Fruit fly (Drosophila melanogaster) whole organism, prepupa: ENCODE results near the gene Dbp73D.

Source experiments
- CG10631 ChIP-seq: fragments of 200-800 bp; sonication (Bioruptor generic); optimal IDR thresholded peaks from 2 replicates; lab custom pipeline; 2016; ENCODE audit warnings: missing biosample characterization, missing genetic modification characterization
- CG10669 ChIP-seq: fragments of 200-800 bp; sonication (Bioruptor generic); optimal IDR thresholded peaks from 3 replicates; lab custom pipeline; 2018; ENCODE audit warnings: missing biosample characterization, mild to moderate bottlenecking, missing genetic modification characterization, moderate library complexity
- CG11294 ChIP-seq: fragments of 200-800 bp; sonication (Bioruptor generic); IDR thresholded peaks from 2 replicates; pipeline ENCODE4 v1.3.6; 2022; ENCODE audit warnings: missing biosample characterization, missing genetic modification characterization
- CG11762 ChIP-seq: fragments of 200-800 bp; sonication (Bioruptor generic); optimal IDR thresholded peaks from 3 replicates; lab custom pipeline; 2016; ENCODE audit warnings: missing biosample characterization, missing genetic modification characterization; ENCODE audit not compliant: insufficient read depth
- CG11902 ChIP-seq: fragments of 200-800 bp; sonication (Bioruptor generic); optimal IDR thresholded peaks from 3 replicates; lab custom pipeline; 2016; ENCODE audit warnings: missing biosample characterization, missing genetic modification characterization
- CG15336 ChIP-seq: fragments of 200-800 bp; sonication (Bioruptor generic); IDR thresholded peaks from 2 replicates; pipeline ENCODE4 v1.3.6; 2022; ENCODE audit warnings: missing biosample characterization, missing genetic modification characterization
- CG1621 ChIP-seq: fragments of 200-800 bp; sonication (Bioruptor generic); optimal IDR thresholded peaks from 3 replicates; lab custom pipeline; 2018; ENCODE audit warnings: missing biosample characterization, mild to moderate bottlenecking, missing genetic modification characterization
- CG16779 ChIP-seq: fragments of 200-800 bp; sonication (Bioruptor generic); optimal IDR thresholded peaks from 3 replicates; lab custom pipeline; 2017; ENCODE audit warnings: missing biosample characterization, mild to moderate bottlenecking, missing genetic modification characterization
- CG3032 ChIP-seq: fragments of 200-800 bp; optimal IDR thresholded peaks from 2 replicates; lab custom pipeline; 2019; ENCODE audit warnings: missing biosample characterization, mild to moderate bottlenecking, missing genetic modification characterization, moderate library complexity
- CG32006 ChIP-seq: fragments of 200-800 bp; sonication (Bioruptor generic); optimal IDR thresholded peaks from 3 replicates; lab custom pipeline; 2017; ENCODE audit warnings: missing biosample characterization, mild to moderate bottlenecking, missing genetic modification characterization
- CG34406 ChIP-seq: fragments of 200-800 bp; sonication (Bioruptor generic); optimal IDR thresholded peaks from 3 replicates; lab custom pipeline; 2016; ENCODE audit warnings: missing biosample characterization, missing genetic modification characterization
- CG3919 ChIP-seq: fragments of 200-800 bp; sonication (Bioruptor generic); optimal IDR thresholded peaks from 3 replicates; lab custom pipeline; 2016; ENCODE audit warnings: missing biosample characterization, missing genetic modification characterization
- CG4318 ChIP-seq: fragments of 200-800 bp; sonication (Bioruptor generic); optimal IDR thresholded peaks from 3 replicates; lab custom pipeline; 2017; ENCODE audit warnings: missing biosample characterization, mild to moderate bottlenecking, missing genetic modification characterization
- CG6163 ChIP-seq: fragments of 200-800 bp; sonication (Bioruptor generic); IDR thresholded peaks from 3 replicates; pipeline ENCODE4 v1.3.6; 2022; ENCODE audit warnings: missing biosample characterization, missing genetic modification characterization
- CG6276 ChIP-seq: fragments of 200-800 bp; sonication (Bioruptor generic); optimal IDR thresholded peaks from 2 replicates; lab custom pipeline; 2017; ENCODE audit warnings: missing biosample characterization, mild to moderate bottlenecking, missing genetic modification characterization
- CG6792 ChIP-seq: fragments of 200-800 bp; sonication (Bioruptor generic); optimal IDR thresholded peaks from 3 replicates; lab custom pipeline; 2016; ENCODE audit warnings: missing biosample characterization, missing genetic modification characterization
- CG6808 ChIP-seq: fragments of 200-800 bp; sonication (Bioruptor generic); optimal IDR thresholded peaks from 3 replicates; lab custom pipeline; 2017; ENCODE audit warnings: missing biosample characterization, missing genetic modification characterization, mild to moderate bottlenecking, moderate library complexity, missing genetic modification reagents
- CG6854 ChIP-seq: fragments of 200-800 bp; sonication (Bioruptor generic); optimal IDR thresholded peaks from 2 replicates; lab custom pipeline; 2017; ENCODE audit warnings: missing biosample characterization, mild to moderate bottlenecking, missing genetic modification characterization
- CG7368 ChIP-seq: fragments of 200-800 bp; sonication (Bioruptor generic); optimal IDR thresholded peaks from 3 replicates; lab custom pipeline; 2016; ENCODE audit warnings: missing biosample characterization, missing genetic modification characterization
- CG8119 ChIP-seq: fragments of 200-800 bp; sonication (Bioruptor generic); IDR thresholded peaks from 3 replicates; pipeline ENCODE4 v1.3.6; 2022; ENCODE audit warnings: missing biosample characterization, missing genetic modification characterization
- CG8632 ChIP-seq: fragments of 200-800 bp; sonication (Bioruptor generic); optimal IDR thresholded peaks from 3 replicates; lab custom pipeline; 2016; ENCODE audit warnings: missing biosample characterization, missing genetic modification characterization
- Eip75B ChIP-seq: fragments of 200-800 bp; sonication (Bioruptor generic); optimal IDR thresholded peaks from 3 replicates; lab custom pipeline; 2016; ENCODE audit warnings: missing biosample characterization, missing genetic modification characterization
- Eip93F ChIP-seq: fragments of 200-800 bp; sonication (Bioruptor generic); optimal IDR thresholded peaks from 2 replicates; lab custom pipeline; 2016; ENCODE audit warnings: missing biosample characterization, mild to moderate bottlenecking, missing genetic modification characterization
- Ets21C ChIP-seq: fragments of 200-800 bp; sonication (Bioruptor generic); optimal IDR thresholded peaks from 3 replicates; lab custom pipeline; 2016; ENCODE audit warnings: missing biosample characterization, missing genetic modification characterization
- Ets96B ChIP-seq: fragments of 200-800 bp; optimal IDR thresholded peaks from 2 replicates; lab custom pipeline; 2019; ENCODE audit warnings: missing biosample characterization, mild to moderate bottlenecking, missing genetic modification characterization, moderate library complexity
- Gug ChIP-seq: fragments of 200-800 bp; sonication (Bioruptor generic); IDR thresholded peaks from 2 replicates; pipeline ENCODE4 v1.3.6; 2022; ENCODE audit warnings: missing biosample characterization, missing genetic modification characterization
- Hr38 ChIP-seq: sonication (Bioruptor generic); optimal IDR thresholded peaks from 2 replicates; lab custom pipeline; 2016; ENCODE audit warnings: missing biosample characterization, missing genetic modification characterization
- Hr39 ChIP-seq: fragments of 200-800 bp; sonication (Bioruptor generic); optimal IDR thresholded peaks from 2 replicates; lab custom pipeline; 2016; ENCODE audit warnings: missing biosample characterization, missing genetic modification characterization
- Hr4 ChIP-seq: fragments of 200-800 bp; sonication (Bioruptor generic); optimal IDR thresholded peaks from 3 replicates; lab custom pipeline; 2016; ENCODE audit warnings: missing biosample characterization, missing genetic modification characterization
- Lpt ChIP-seq: fragments of 200-800 bp; sonication (Bioruptor generic); optimal IDR thresholded peaks from 3 replicates; lab custom pipeline; 2016; ENCODE audit warnings: missing biosample characterization, missing genetic modification characterization
- Met ChIP-seq: fragments of 200-800 bp; sonication (Bioruptor generic); optimal IDR thresholded peaks from 3 replicates; lab custom pipeline; 2016; ENCODE audit warnings: missing biosample characterization, missing genetic modification characterization
- OdsH ChIP-seq: fragments of 200-800 bp; sonication (Bioruptor generic); optimal IDR thresholded peaks from 3 replicates; lab custom pipeline; 2016; ENCODE audit warnings: missing biosample characterization, missing genetic modification characterization
- Smox ChIP-seq: fragments of 200-800 bp; sonication (Bioruptor generic); optimal IDR thresholded peaks from 3 replicates; lab custom pipeline; 2016; ENCODE audit warnings: missing biosample characterization, missing genetic modification characterization
- Sox15 ChIP-seq: fragments of 200-800 bp; sonication (Bioruptor generic); optimal IDR thresholded peaks from 3 replicates; lab custom pipeline; 2016; ENCODE audit warnings: missing biosample characterization, missing genetic modification characterization
- acj6 ChIP-seq: fragments of 200-800 bp; sonication (Bioruptor generic); optimal IDR thresholded peaks from 3 replicates; lab custom pipeline; 2016; ENCODE audit warnings: missing biosample characterization, missing genetic modification characterization
- cyc ChIP-seq: fragments of 200-800 bp; sonication (Bioruptor generic); optimal IDR thresholded peaks from 3 replicates; lab custom pipeline; 2016; ENCODE audit warnings: missing biosample characterization, missing genetic modification characterization
- dac ChIP-seq: fragments of 200-800 bp; sonication (Bioruptor generic); optimal IDR thresholded peaks from 2 replicates; lab custom pipeline; 2017; ENCODE audit warnings: missing biosample characterization, mild to moderate bottlenecking, missing genetic modification characterization
- eg ChIP-seq: fragments of 200-800 bp; sonication (Bioruptor generic); IDR thresholded peaks from 3 replicates; pipeline ENCODE4 v1.3.6; 2022; ENCODE audit warnings: missing biosample characterization, missing genetic modification characterization
- esn ChIP-seq: fragments of 200-800 bp; sonication (Bioruptor generic); optimal IDR thresholded peaks from 2 replicates; lab custom pipeline; 2016; ENCODE audit warnings: missing biosample characterization, mild to moderate bottlenecking, missing genetic modification characterization, moderate library complexity
- net ChIP-seq: fragments of 200-800 bp; sonication (Bioruptor generic); optimal IDR thresholded peaks from 3 replicates; lab custom pipeline; 2016; ENCODE audit warnings: missing biosample characterization, missing genetic modification characterization
- pdm3 ChIP-seq: fragments of 200-800 bp; sonication (Bioruptor generic); optimal IDR thresholded peaks from 3 replicates; lab custom pipeline; 2016; ENCODE audit warnings: missing biosample characterization, missing genetic modification characterization
- spab ChIP-seq: fragments of 200-800 bp; sonication (Bioruptor generic); optimal IDR thresholded peaks from 2 replicates; lab custom pipeline; 2017; ENCODE audit warnings: missing biosample characterization, mild to moderate bottlenecking, missing genetic modification characterization, missing genetic modification reagents
- ss ChIP-seq, 2 experiments: fragments of 200-800 bp; sonication (Bioruptor generic); optimal IDR thresholded peaks; 2 replicates in 1 of 2; 3 replicates in 1 of 2; lab custom pipeline; 2017 to 2018; ENCODE audit warnings: mild to moderate bottlenecking in 2 of 2, missing biosample characterization in 2 of 2, missing genetic modification characterization in 2 of 2, moderate library complexity in 1 of 2
- vri ChIP-seq: fragments of 200-800 bp; sonication (Bioruptor generic); optimal IDR thresholded peaks from 3 replicates; lab custom pipeline; 2016; ENCODE audit warnings: missing biosample characterization, mild to moderate bottlenecking, missing genetic modification characterization

Dbp73D gene

DNA sequence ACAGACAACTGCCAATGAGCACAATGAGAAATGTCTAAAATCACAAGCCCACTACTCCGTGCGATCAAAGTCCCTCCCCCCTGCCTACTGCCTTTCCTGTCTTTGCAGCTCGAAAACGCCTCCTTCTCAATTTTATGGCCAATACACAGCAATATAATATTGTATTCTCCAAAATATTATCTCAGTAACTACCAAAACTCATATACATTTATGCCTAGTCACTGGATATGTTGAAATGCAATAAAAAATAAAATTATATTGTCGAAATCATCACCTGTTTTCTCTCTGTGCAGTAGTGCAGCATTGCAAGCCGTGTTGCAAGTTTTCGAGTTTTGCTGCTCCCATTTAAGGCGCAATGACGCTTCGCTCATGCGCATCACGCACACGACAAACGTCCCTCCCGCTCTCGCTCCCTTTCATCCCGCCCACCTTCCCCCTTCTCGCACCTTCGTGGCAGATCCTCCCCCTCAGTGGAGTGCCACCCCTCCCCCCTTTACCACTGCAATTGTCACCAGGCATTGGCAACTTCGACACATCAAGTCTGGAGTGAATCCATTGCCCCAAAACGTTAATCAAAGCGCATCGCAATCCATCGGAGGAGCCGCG is 28.0 kb upstream of the Dbp73D start (continued):
- peak; percentile 76 for TF ChIP-seq CG4318 (GFP tag; lab: Kevin White, UChicago)
- peak; percentile 75 for TF ChIP-seq Met
- TF ChIP-seq CG11902 = peak; percentile 70
- TF ChIP-seq eg (GFP tag; lab: Robert Waterston, UW) = peak; percentile 83
- peak; percentile 93 for TF ChIP-seq CG6163
- TF ChIP-seq CG11762 (GFP tag; lab: Kevin White, UChicago) = peak; percentile 74
- TF ChIP-seq Hr39 (GFP tag; lab: Kevin White, UChicago) = peak; percentile 68
- peak; percentile 88 for TF ChIP-seq Lpt (GFP tag; lab: Kevin White, UChicago)
- TF ChIP-seq CG3919 = peak; percentile 84
- TF ChIP-seq CG8632 = peak; percentile 75
- peak; percentile 85 for TF ChIP-seq CG10669 (GFP tag; lab: Kevin White, UChicago)
- peak; percentile 85 for TF ChIP-seq CG6792 (GFP tag; lab: Kevin White, UChicago)
- TF ChIP-seq CG6276 (GFP tag; lab: Kevin White, UChicago) = peak; percentile 77
- peak; percentile 78 for TF ChIP-seq spab (GFP tag; lab: Kevin White, UChicago)
- peak; percentile 63 for TF ChIP-seq Smox
- peak; percentile 86 for TF ChIP-seq CG8119
- TF ChIP-seq CG32006 (GFP tag; lab: Kevin White, UChicago) = peak; percentile 82
- TF ChIP-seq Ets21C (GFP tag; lab: Kevin White, UChicago) = peak; percentile 53
- TF ChIP-seq CG6854 (GFP tag; lab: Kevin White, UChicago) = no peak
- peak; percentile 94 for TF ChIP-seq CG6808
- peak; percentile 65 for TF ChIP-seq dac (GFP tag; lab: Kevin White, UChicago)
- TF ChIP-seq acj6 = peak; percentile 73
- TF ChIP-seq Ets96B (tag; lab: Kevin White, UChicago) = peak; percentile 81
- peak; percentile 83 for TF ChIP-seq CG3032 (tag; lab: Kevin White, UChicago)
- TF ChIP-seq ss (GFP tag; optimal IDR thresholded peaks at IDR 0.05; lab: Kevin White, UChicago) = peak; percentile 93 to 96
- peak; percentile 17 for TF ChIP-seq Eip93F (GFP tag; lab: Kevin White, UChicago)
- TF ChIP-seq net (GFP tag; lab: Kevin White, UChicago) = peak; percentile 63
- TF ChIP-seq Eip75B (GFP tag; lab: Kevin White, UChicago) = peak; percentile 91
- TF ChIP-seq Gug (GFP tag; lab: Robert Waterston, UW) = peak; percentile 70
- peak; percentile 82 for TF ChIP-seq esn (GFP tag; lab: Kevin White, UChicago)
- peak; percentile 86 for TF ChIP-seq CG1621
- peak; percentile 86 for TF ChIP-seq Hr4 (GFP tag; lab: Kevin White, UChicago)
- peak; percentile 70 for TF ChIP-seq CG16779 (tag; lab: Kevin White, UChicago)

- TF ChIP-seq pdm3 (GFP tag; lab: Kevin White, UChicago) (no peak), CG11762 (GFP tag; lab: Kevin White, UChicago) (no peak), CG4318 (GFP tag; lab: Kevin White, UChicago) (no peak), CG8119 (no peak)
These were observed 24.6 kb upstream of the Dbp73D start, which contains the start of gene CG42852 for dm6 chr3L:16755189-16755588. CG42852 (plus strand) TSS chr3L:16755489.

DNA sequence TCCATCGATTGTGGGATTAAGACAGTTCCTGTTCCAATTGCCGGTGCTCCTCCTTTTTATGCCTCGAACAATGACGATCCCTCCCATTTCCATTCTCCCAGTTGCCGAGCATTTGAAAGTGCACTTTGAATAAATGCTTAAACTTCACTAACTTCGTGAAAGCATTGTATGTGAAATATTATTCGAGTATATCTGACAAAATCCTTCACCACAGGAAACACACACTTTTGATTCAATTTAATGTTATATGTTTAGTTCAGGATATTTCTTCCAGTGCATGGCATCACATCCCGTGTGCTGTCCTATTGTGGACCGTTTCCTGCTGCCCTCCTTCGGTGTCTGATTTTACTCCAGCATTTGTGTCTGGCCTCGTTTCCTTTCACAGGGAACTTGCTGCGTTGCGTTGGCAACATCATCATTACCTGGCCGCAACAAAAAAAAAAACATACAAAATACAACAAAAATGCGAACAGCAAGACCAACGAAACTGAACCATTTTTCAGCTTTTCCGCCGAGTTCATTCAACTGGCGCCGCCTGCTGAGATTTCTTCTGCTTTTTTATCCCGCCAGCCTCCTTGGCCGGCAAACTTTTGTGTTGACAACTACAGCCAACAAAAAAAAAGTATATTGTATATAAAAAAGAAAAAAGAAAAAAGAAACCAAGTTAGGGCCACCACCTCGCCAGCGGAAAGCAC is 21.9 kb upstream of the Dbp73D start:
- peak; percentile 18 for TF ChIP-seq Smox
- peak; percentile 46 for TF ChIP-seq cyc (GFP tag; lab: Kevin White, UChicago)
- peak; percentile 82 for TF ChIP-seq CG15336 (GFP tag; lab: Robert Waterston, UW)
- TF ChIP-seq Ets21C (GFP tag; lab: Kevin White, UChicago) = peak; percentile 2
- TF ChIP-seq CG11294 (GFP tag; lab: Robert Waterston, UW) = peak; percentile 50; the same call in 1 of the 2 replicates
- TF ChIP-seq Eip75B (GFP tag; lab: Kevin White, UChicago) = peak; percentile 77
- TF ChIP-seq CG34406 (GFP tag; lab: Kevin White, UChicago) = peak; percentile 38
- no peak for TF ChIP-seq vri (GFP tag; lab: Kevin White, UChicago)
- peak; percentile 43 for TF ChIP-seq CG8632
- TF ChIP-seq CG7368 (GFP tag; lab: Kevin White, UChicago) = peak; percentile 68
- peak; percentile 81 for TF ChIP-seq CG10631 (GFP tag; lab: Kevin White, UChicago)
- peak; percentile 57 for TF ChIP-seq net (GFP tag; lab: Kevin White, UChicago)
- TF ChIP-seq CG4318 (GFP tag; lab: Kevin White, UChicago) = peak; percentile 50
- peak; percentile 60 for TF ChIP-seq CG3032 (tag; lab: Kevin White, UChicago)
- peak; percentile 60 for TF ChIP-seq CG1621
- TF ChIP-seq CG10669 (GFP tag; lab: Kevin White, UChicago) = peak; percentile 65
- TF ChIP-seq ss (GFP tag; optimal IDR thresholded peaks at IDR 0.05; lab: Kevin White, UChicago) = peak; percentile 34 to 64
- TF ChIP-seq Hr38 (GFP tag; lab: Kevin White, UChicago) = no peak
- peak; percentile 67 for TF ChIP-seq CG16779 (tag; lab: Kevin White, UChicago)
- TF ChIP-seq pdm3 (GFP tag; lab: Kevin White, UChicago) = peak; percentile 63
- no peak for TF ChIP-seq Sox15 (GFP tag; lab: Kevin White, UChicago)
- peak; percentile 74 for TF ChIP-seq CG8119
- peak; percentile 66 for TF ChIP-seq OdsH
